Fruit fly (Drosophila melanogaster) whole organism, embryonic: Measurements from ENCODE around the gene Snm1.
A peak's percentile ranks its signal among the peaks of the same experiment; 100 is the strongest.

Experiments used
- Ada2b ChIP-seq: fragments of 200-800 bp; sonication (Bioruptor generic); IDR thresholded peaks from 2 replicates; pipeline ENCODE4 v1.3.6; 2022; ENCODE audit warnings: missing biosample characterization, missing genetic modification characterization
- Awh ChIP-seq: fragments of 200-800 bp; sonication (Bioruptor generic); IDR thresholded peaks from 2 replicates; pipeline ENCODE4, ENCODE4 v1.3.6; 2022; ENCODE audit warnings: missing biosample characterization, missing genetic modification characterization
- CG10209 ChIP-seq: fragments of 200-800 bp; sonication (Bioruptor generic); optimal IDR thresholded peaks from 3 replicates; lab custom pipeline; 2017; ENCODE audit warnings: missing biosample characterization, mild to moderate bottlenecking, missing genetic modification characterization, missing genetic modification reagents
- CG11695 ChIP-seq: fragments of 200-800 bp; sonication (Bioruptor generic); IDR thresholded peaks from 3 replicates; pipeline ENCODE4 v1.3.6; 2022; ENCODE audit warnings: missing biosample characterization, missing genetic modification characterization
- CG12071 ChIP-seq: fragments of 200-800 bp; sonication (Bioruptor generic); optimal IDR thresholded peaks from 3 replicates; lab custom pipeline; 2018; ENCODE audit warnings: missing biosample characterization, mild to moderate bottlenecking, missing genetic modification characterization
- CG12299 ChIP-seq: fragments of 200-800 bp; sonication (Bioruptor generic); optimal IDR thresholded peaks from 2 replicates; lab custom pipeline; 2018; ENCODE audit warnings: missing biosample characterization, mild to moderate bottlenecking, missing genetic modification characterization
- CG1603 ChIP-seq: fragments of 200-800 bp; sonication (Bioruptor generic); optimal IDR thresholded peaks from 2 replicates; lab custom pipeline; 2019; ENCODE audit warnings: missing biosample characterization, mild to moderate bottlenecking, missing genetic modification characterization, moderate library complexity
- CG1647 ChIP-seq: fragments of 200-800 bp; sonication (Bioruptor generic); optimal IDR thresholded peaks from 3 replicates; lab custom pipeline; 2016; ENCODE audit warnings: missing biosample characterization, missing genetic modification characterization
- CG16779 ChIP-seq: fragments of 200-800 bp; sonication (Bioruptor generic); IDR thresholded peaks from 2 replicates; pipeline ENCODE4 v1.3.6; 2022; ENCODE audit warnings: missing biosample characterization, missing genetic modification characterization
- CG17829 ChIP-seq: fragments of 200-800 bp; optimal IDR thresholded peaks from 2 replicates; lab custom pipeline; 2019; ENCODE audit warnings: missing biosample characterization, mild to moderate bottlenecking, missing genetic modification characterization, moderate library complexity
- CG18262 ChIP-seq: fragments of 200-800 bp; optimal IDR thresholded peaks from 3 replicates; lab custom pipeline; 2019; ENCODE audit warnings: missing biosample characterization, mild to moderate bottlenecking, missing genetic modification characterization, moderate library complexity
- CG3847 ChIP-seq: fragments of 200-800 bp; sonication (Bioruptor generic); IDR thresholded peaks from 2 replicates; pipeline ENCODE4 v1.3.6; 2022; ENCODE audit warnings: missing biosample characterization, missing genetic modification characterization
- CG4282 ChIP-seq: fragments of 200-800 bp; sonication (Bioruptor generic); optimal IDR thresholded peaks from 2 replicates; lab custom pipeline; 2016; ENCODE audit warnings: missing biosample characterization, missing genetic modification characterization
- CG6791 ChIP-seq: fragments of 200-800 bp; sonication (Bioruptor generic); IDR thresholded peaks from 3 replicates; pipeline ENCODE4 v1.3.6; 2022; ENCODE audit warnings: missing biosample characterization, missing genetic modification characterization; ENCODE audit not compliant: partially characterized antibody
- CG7963 ChIP-seq: fragments of 200-800 bp; sonication (Bioruptor generic); IDR thresholded peaks from 3 replicates; pipeline ENCODE4 v1.3.6; 2022; ENCODE audit warnings: missing biosample characterization, missing genetic modification characterization; ENCODE audit not compliant: partially characterized antibody
- CG8290 ChIP-seq, 3 experiments: fragments of 200-800 bp; sonication (Bioruptor generic); optimal IDR thresholded peaks; 2 replicates each; lab custom pipeline; 2016 to 2019; ENCODE audit warnings: missing biosample characterization in 3 of 3, missing genetic modification characterization in 3 of 3, mild to moderate bottlenecking in 2 of 3, moderate library complexity in 1 of 3
- CG8924 ChIP-seq: fragments of 200-800 bp; optimal IDR thresholded peaks from 3 replicates; lab custom pipeline; 2019; ENCODE audit warnings: missing biosample characterization, mild to moderate bottlenecking, missing genetic modification characterization, moderate library complexity
- CG8944 ChIP-seq: fragments of 200-800 bp; sonication (Bioruptor generic); optimal IDR thresholded peaks from 3 replicates; lab custom pipeline; 2016; ENCODE audit warnings: missing biosample characterization, missing genetic modification characterization
- Dek ChIP-seq: fragments of 200-800 bp; sonication (Bioruptor generic); optimal IDR thresholded peaks from 3 replicates; lab custom pipeline; 2019; ENCODE audit warnings: missing biosample characterization, mild to moderate bottlenecking, missing genetic modification characterization, moderate library complexity
- Dll ChIP-seq: fragments of 200-800 bp; sonication (Bioruptor generic); IDR thresholded peaks from 4 replicates; pipeline ENCODE4 v1.3.6; 2022; ENCODE audit warnings: missing biosample characterization, missing genetic modification characterization; ENCODE audit not compliant: partially characterized antibody
- Dref ChIP-seq: fragments of 200-800 bp; sonication (Bioruptor generic); IDR thresholded peaks from 2 replicates; pipeline ENCODE4 v1.3.6; 2022; ENCODE audit warnings: missing biosample characterization, missing genetic modification characterization
- Eip74EF ChIP-seq, 2 experiments: fragments of 200-800 bp in 1 of 2; fragments of >200 bp in 1 of 2; sonication (Bioruptor generic) in 1 of 2; optimal IDR thresholded peaks; 2 replicates each; lab custom pipeline; 2017 to 2019; ENCODE audit warnings: missing biosample characterization in 2 of 2, missing genetic modification characterization in 2 of 2, mild to moderate bottlenecking in 1 of 2, moderate library complexity in 1 of 2
- GATAe ChIP-seq: fragments of 200-800 bp; sonication (Bioruptor generic); conservative IDR thresholded peaks from 2 replicates; pipeline ENCODE4 v1.3.6; 2022; ENCODE audit warnings: missing biosample characterization, missing genetic modification characterization
- HLH54F ChIP-seq: fragments of 200-800 bp; sonication (Bioruptor generic); optimal IDR thresholded peaks from 3 replicates; lab custom pipeline; 2016; ENCODE audit warnings: missing biosample characterization, missing genetic modification characterization
- HLHmδ ChIP-seq: fragments of 200-800 bp; sonication (Bioruptor generic); optimal IDR thresholded peaks from 2 replicates; lab custom pipeline; 2018; ENCODE audit warnings: missing biosample characterization, mild to moderate bottlenecking, missing genetic modification characterization, moderate library complexity
- HmgD ChIP-seq: fragments of 200-800 bp; sonication (Bioruptor generic); optimal IDR thresholded peaks from 3 replicates; lab custom pipeline; 2016; ENCODE audit warnings: missing biosample characterization, missing genetic modification characterization
- MTF-1 ChIP-seq: fragments of 200-800 bp; sonication (Bioruptor generic); optimal IDR thresholded peaks from 2 replicates; lab custom pipeline; 2018; ENCODE audit warnings: missing biosample characterization, mild to moderate bottlenecking, missing genetic modification characterization, borderline replicate concordance
- Myb ChIP-seq: fragments of 200-800 bp; sonication (Bioruptor generic); optimal IDR thresholded peaks from 2 replicates; lab custom pipeline; 2016; ENCODE audit warnings: missing biosample characterization, missing genetic modification characterization
- Neu2 ChIP-seq: fragments of 200-800 bp; sonication (Bioruptor generic); optimal IDR thresholded peaks from 3 replicates; lab custom pipeline; 2016; ENCODE audit warnings: missing biosample characterization, missing genetic modification characterization, borderline replicate concordance
- PHDP ChIP-seq: fragments of 200-800 bp; sonication (Bioruptor generic); optimal IDR thresholded peaks from 3 replicates; lab custom pipeline; 2018; ENCODE audit warnings: missing biosample characterization, mild to moderate bottlenecking, missing genetic modification characterization, moderate library complexity
- Rfx ChIP-seq: fragments of 200-800 bp; sonication (Bioruptor generic); IDR thresholded peaks from 2 replicates; pipeline ENCODE4 v1.3.6; 2022; ENCODE audit warnings: missing biosample characterization, missing genetic modification characterization
- TFAM ChIP-seq: fragments of 200-800 bp; sonication (Bioruptor generic); optimal IDR thresholded peaks from 2 replicates; lab custom pipeline; 2017; ENCODE audit warnings: missing biosample characterization, missing genetic modification characterization, inconsistent platforms
- Taf1 ChIP-seq: fragments of 200-800 bp; sonication (Bioruptor generic); IDR thresholded peaks from 2 replicates; pipeline ENCODE4 v1.3.6; 2022; ENCODE audit warnings: missing biosample characterization, missing genetic modification characterization
- Usf ChIP-seq: fragments of 200-800 bp; sonication (Bioruptor generic); optimal IDR thresholded peaks from 2 replicates; lab custom pipeline; 2017; ENCODE audit warnings: missing genotype, missing biosample characterization, missing genetic modification characterization
- al ChIP-seq: fragments of 200-800 bp; sonication (Bioruptor generic); IDR thresholded peaks from 2 replicates; pipeline ENCODE4 v1.3.6; 2022; ENCODE audit warnings: missing biosample characterization, missing genetic modification characterization
- aop ChIP-seq: fragments of 200-800 bp; sonication (Bioruptor generic); IDR thresholded peaks from 2 replicates; pipeline ENCODE4 v1.3.6; 2022; ENCODE audit warnings: missing biosample characterization, missing genetic modification characterization
- bowl ChIP-seq: fragments of 200-800 bp; sonication (Bioruptor generic); IDR thresholded peaks from 2 replicates; pipeline ENCODE4 v1.3.6; 2022; ENCODE audit warnings: missing biosample characterization, missing genetic modification characterization
- bsh ChIP-seq, 2 experiments: fragments of 200-800 bp; sonication (Bioruptor generic); optimal IDR thresholded peaks; 2 replicates each; lab custom pipeline; 2017 to 2018; ENCODE audit warnings: mild to moderate bottlenecking in 2 of 2, missing biosample characterization in 2 of 2, missing genetic modification characterization in 2 of 2, moderate library complexity in 1 of 2
- chn ChIP-seq: fragments of 200-800 bp; sonication (Bioruptor generic); optimal IDR thresholded peaks from 2 replicates; lab custom pipeline; 2016; ENCODE audit warnings: missing biosample characterization, missing genetic modification characterization
- dmrt11E ChIP-seq: fragments of 200-800 bp; sonication (Bioruptor generic); optimal IDR thresholded peaks from 3 replicates; lab custom pipeline; 2018; ENCODE audit warnings: missing biosample characterization, mild to moderate bottlenecking, missing genetic modification characterization, moderate library complexity
- gro ChIP-seq: fragments of 200-800 bp; sonication (Bioruptor generic); optimal IDR thresholded peaks from 2 replicates; lab custom pipeline; 2016; ENCODE audit warnings: missing biosample characterization, missing genetic modification characterization
- inv ChIP-seq: fragments of 200-800 bp; sonication (Bioruptor generic); IDR thresholded peaks from 2 replicates; pipeline ENCODE4 v1.3.6; 2022; ENCODE audit warnings: missing biosample characterization, missing genetic modification characterization; ENCODE audit not compliant: partially characterized antibody
- jigr1 ChIP-seq: fragments of 200-800 bp; sonication (Bioruptor generic); IDR thresholded peaks from 3 replicates; pipeline ENCODE4 v1.3.6; 2022; ENCODE audit warnings: missing biosample characterization, missing genetic modification characterization
- mirr ChIP-seq: fragments of 200-800 bp; sonication (Bioruptor generic); optimal IDR thresholded peaks from 3 replicates; lab custom pipeline; 2018; ENCODE audit warnings: missing biosample characterization, mild to moderate bottlenecking, missing genetic modification characterization
- pzg ChIP-seq: fragments of 200-800 bp; sonication (Bioruptor generic); optimal IDR thresholded peaks from 3 replicates; lab custom pipeline; 2018; ENCODE audit warnings: missing biosample characterization, mild to moderate bottlenecking, missing genetic modification characterization, moderate library complexity
- row ChIP-seq: fragments of 200-800 bp; sonication (Bioruptor generic); IDR thresholded peaks from 3 replicates; pipeline ENCODE4 v1.3.6; 2022; ENCODE audit warnings: missing biosample characterization, missing genetic modification characterization
- sqz ChIP-seq: fragments of 200-800 bp; sonication (Bioruptor generic); optimal IDR thresholded peaks from 3 replicates; lab custom pipeline; 2018; ENCODE audit warnings: missing biosample characterization, mild to moderate bottlenecking, missing genetic modification characterization
- usp ChIP-seq: fragments of >200 bp; optimal IDR thresholded peaks from 2 replicates; lab custom pipeline; 2017; ENCODE audit warnings: missing biosample characterization, missing genetic modification characterization
- wek ChIP-seq: fragments of 200-800 bp; sonication (Bioruptor generic); optimal IDR thresholded peaks from 3 replicates; lab custom pipeline; 2018; ENCODE audit warnings: missing biosample characterization, mild to moderate bottlenecking, missing genetic modification characterization, moderate library complexity
- zen ChIP-seq: fragments of 200-800 bp; sonication (Bioruptor generic); optimal IDR thresholded peaks from 3 replicates; lab custom pipeline; 2018; ENCODE audit warnings: missing biosample characterization, mild to moderate bottlenecking, missing genetic modification characterization, moderate library complexity

Snm1 gene

dm6 chr3R:5606477-5606876 lies 51.6 kb downstream of the Snm1 start, which contains the start of gene asl (continued):
- TF ChIP-seq CG17829 (peak; percentile 85), TFAM (GFP tag; lab: Kevin White, UChicago) (no peak), Ada2b (peak; percentile 49), CG11695 (GFP tag; lab: Robert Waterston, UW) (peak; percentile 35; the same call in 1 of the 3 replicates), bowl (GFP tag; lab: Robert Waterston, UW) (no peak), CG10209 (GFP tag; lab: Kevin White, UChicago) (peak; percentile 44), CG7963 (no peak), inv (no peak), CG6791 (peak; percentile 57; the same call in 1 of the 3 replicates), CG12071 (GFP tag; lab: Kevin White, UChicago) (no peak), CG16779 (GFP tag; lab: Robert Waterston, UW) (no peak), chn (GFP tag; lab: Kevin White, UChicago) (peak; percentile 76), row (GFP tag; lab: Robert Waterston, UW) (peak; percentile 87), HLH54F (GFP tag; lab: Kevin White, UChicago) (peak; percentile 60), dmrt11E (tag; lab: Kevin White, UChicago) (peak; percentile 65), Rfx (GFP tag; lab: Robert Waterston, UW) (peak; percentile 79), HLHmδ (GFP tag; lab: Kevin White, UChicago) (no peak), aop (GFP tag; lab: Robert Waterston, UW) (no peak), CG1603 (tag; lab: Kevin White, UChicago) (peak; percentile 79), wek (GFP tag; lab: Kevin White, UChicago) (peak; percentile 50), MTF-1 (GFP tag; lab: Kevin White, UChicago) (no peak), pzg (GFP tag; lab: Kevin White, UChicago) (peak; percentile 85), usp (GFP tag; lab: Kevin White, UChicago) (no peak), Awh (0 out of 2 replicates have a peak, but pooled peaks have one; percentile 21), Neu2 (GFP tag; lab: Kevin White, UChicago) (no peak), zen (tag; lab: Kevin White, UChicago) (peak; percentile 68), Dref (GFP tag; lab: Robert Waterston, UW) (peak; percentile 31; the same call in 1 of the 2 replicates), CG8924 (tag; lab: Kevin White, UChicago) (peak; percentile 76), CG12299 (tag; lab: Kevin White, UChicago) (peak; percentile 50), gro (GFP tag; lab: Kevin White, UChicago) (peak; percentile 51), CG18262 (peak; percentile 61), bsh (GFP tag; optimal IDR thresholded peaks at IDR 0.05; lab: Kevin White, UChicago) (peak in 1 of 2 experiments; percentile 69), HmgD (GFP tag; lab: Kevin White, UChicago) (no peak), sqz (GFP tag; lab: Kevin White, UChicago) (no peak), CG4282 (GFP tag; lab: Kevin White, UChicago) (no peak), jigr1 (GFP tag; lab: Robert Waterston, UW) (no peak), mirr (GFP tag; lab: Kevin White, UChicago) (no peak), Usf (GFP tag; lab: Kevin White, UChicago) (no peak), PHDP (tag; lab: Kevin White, UChicago) (peak; percentile 63), GATAe (GFP tag; lab: Robert Waterston, UW) (no peak), Taf1 (GFP tag; lab: Robert Waterston, UW) (no peak), CG3847 (GFP tag; lab: Robert Waterston, UW) (peak; percentile 55), Myb (GFP tag; lab: Kevin White, UChicago) (peak; percentile 44), Eip74EF (GFP tag; optimal IDR thresholded peaks at IDR 0.05; lab: Kevin White, UChicago) (peak in 1 of 2 experiments; percentile 88), CG8290 (GFP tag; optimal IDR thresholded peaks at IDR 0.05; lab: Kevin White, UChicago) (peak; percentile 86), CG8290 (tag; optimal IDR thresholded peaks at IDR 0.05; lab: Kevin White, UChicago) (peak in 1 of 2 experiments; percentile 77), CG8944 (GFP tag; lab: Kevin White, UChicago) (peak; percentile 33), CG1647 (GFP tag; lab: Kevin White, UChicago) (peak; percentile 56), Dek (tag; lab: Kevin White, UChicago) (peak; percentile 7), Dll (GFP tag; lab: Robert Waterston, UW) (no peak), al (peak; percentile 31; the same call in 1 of the 2 replicates)
